Fruit fly (Drosophila melanogaster): ENCODE results near the gene CG10747.

dm6 chr2L:20067928-20068327 lies 23.2 kb downstream of the CG10747 start:
- TF ChIP-seq psq (optimal IDR thresholded peaks at IDR 0.05) = no peak
- TF ChIP-seq usp (GFP tag; optimal IDR thresholded peaks at IDR 0.05) = no peak

Data from whole organism.